Fruit fly (Drosophila melanogaster): ENCODE measurements around the gene CG3097.

dm6 chrX:5781520-5781919, 10.9 kb upstream of the CG3097 start, which contains the start of gene CG3108:
- TF ChIP-seq CG15710 (tag; optimal IDR thresholded peaks at IDR 0.05), result no peak
- TF ChIP-seq CG17806 (tag; optimal IDR thresholded peaks at IDR 0.05), result no peak
- TF ChIP-seq CG32121 (GFP tag; IDR thresholded peaks at IDR 0.05), result no peak
- no peak for TF ChIP-seq CG13204 (GFP tag; optimal IDR thresholded peaks at IDR 0.05)
